Worm (Caenorhabditis elegans) whole organism, young adult: ENCODE data around the gene srg-13.

Experiments used
- B0019.2 ChIP-seq: fragments of 200-800 bp; sonication (Bioruptor generic); conservative IDR thresholded peaks from 2 replicates; pipeline ENCODE4 v1.3.6; 2022; ENCODE audit warnings: missing genetic modification reagents, missing genetic modification characterization, missing compliant biosample characterization
- C17E4.6 ChIP-seq: fragments of 200-800 bp; sonication (Bioruptor generic); IDR thresholded peaks from 2 replicates; pipeline ENCODE4 v1.3.6; 2022; ENCODE audit warnings: missing genetic modification reagents, missing genetic modification characterization, missing compliant biosample characterization
- D2030.7 ChIP-seq: fragments of 200-800 bp; sonication (Bioruptor generic); IDR thresholded peaks from 2 replicates; pipeline ENCODE4 v1.3.6; 2022; ENCODE audit warnings: missing genetic modification reagents, missing genetic modification characterization, missing compliant biosample characterization
- F22D6.2 ChIP-seq: sonication (generic microtip); optimal IDR thresholded peaks from 2 replicates; lab custom pipeline; 2016; ENCODE audit warnings: mild to moderate bottlenecking, missing genetic modification characterization, missing compliant biosample characterization
- F23B12.7 ChIP-seq: sonication (generic microtip); optimal IDR thresholded peaks from 2 replicates; lab custom pipeline; 2017; ENCODE audit warnings: missing genetic modification characterization, mild to moderate bottlenecking, missing compliant biosample characterization, antibody characterized with exemption, moderate library complexity; ENCODE audit not compliant: insufficient read depth
- F33H1.4 ChIP-seq: fragments of 200-800 bp; sonication (Bioruptor generic); IDR thresholded peaks from 2 replicates; pipeline ENCODE4 v1.3.6; 2022; ENCODE audit warnings: missing genetic modification reagents, missing genetic modification characterization, missing compliant biosample characterization
- F37B4.10 ChIP-seq: fragments of 200-800 bp; sonication (Bioruptor generic); IDR thresholded peaks from 2 replicates; pipeline ENCODE4 v1.3.6; 2022; ENCODE audit warnings: missing genetic modification characterization, missing compliant biosample characterization
- F52B5.7 ChIP-seq: sonication (generic microtip); optimal IDR thresholded peaks from 2 replicates; lab custom pipeline; 2016; ENCODE audit warnings: mild to moderate bottlenecking, missing genetic modification characterization, missing compliant biosample characterization
- Y79H2A.3 ChIP-seq: fragments of 200-800 bp; sonication (Bioruptor generic); conservative IDR thresholded peaks from 2 replicates; pipeline ENCODE4 v1.3.6; 2022; ENCODE audit warnings: missing genetic modification reagents, missing genetic modification characterization, missing compliant biosample characterization
- Y95B8A.8 ChIP-seq: fragments of 200-800 bp; sonication (Bioruptor generic); IDR thresholded peaks from 2 replicates; pipeline ENCODE4 v1.3.6; 2022; ENCODE audit warnings: missing genetic modification reagents, missing genetic modification characterization, missing compliant biosample characterization
- ama-1 ChIP-seq, 3 experiments: fragments of 150-350 bp in 1 of 3; sonication (generic microtip) in 2 of 3; optimal IDR thresholded peaks; 2 replicates each; lab custom pipeline; 2014 to 2018; ENCODE audit warnings: missing biosample characterization in 2 of 3, missing genetic modification characterization in 2 of 3, missing genetic modification reagents in 2 of 3
- aptf-3 ChIP-seq: fragments of 200-800 bp; sonication (Bioruptor generic); IDR thresholded peaks from 2 replicates; pipeline ENCODE4 v1.3.6; 2022; ENCODE audit warnings: missing genetic modification characterization, missing compliant biosample characterization
- athp-1 ChIP-seq: sonication (generic microtip); optimal IDR thresholded peaks from 2 replicates; lab custom pipeline; 2017; ENCODE audit warnings: mild to moderate bottlenecking, missing genetic modification characterization, missing compliant biosample characterization
- attf-5 ChIP-seq: fragments of 200-800 bp; sonication (Bioruptor generic); optimal IDR thresholded peaks from 2 replicates; lab custom pipeline; 2018; ENCODE audit warnings: mild to moderate bottlenecking, missing genetic modification characterization, missing compliant biosample characterization
- cebp-2 ChIP-seq: fragments of 200-800 bp; sonication (Bioruptor generic); IDR thresholded peaks from 2 replicates; pipeline ENCODE4 v1.3.6; 2022; ENCODE audit warnings: missing genetic modification characterization, missing compliant biosample characterization
- ceh-40 ChIP-seq: fragments of 200-800 bp; sonication (Bioruptor generic); IDR thresholded peaks from 2 replicates; pipeline ENCODE4 v1.3.6; 2022; ENCODE audit warnings: missing genetic modification characterization, missing compliant biosample characterization
- ceh-91 ChIP-seq: fragments of 200-800 bp; sonication (Bioruptor generic); IDR thresholded peaks from 2 replicates; pipeline ENCODE4 v1.3.6; 2022; ENCODE audit warnings: missing genetic modification reagents, missing genetic modification characterization, missing compliant biosample characterization
- dox-1 ChIP-seq: fragments of 200-800 bp; sonication (Bioruptor generic); IDR thresholded peaks from 2 replicates; pipeline ENCODE4 v1.3.6; 2022; ENCODE audit warnings: missing genetic modification reagents, missing genetic modification characterization, missing compliant biosample characterization
- dpl-1 ChIP-seq: fragments of 150-350 bp; optimal IDR thresholded peaks from 2 replicates; lab custom pipeline; 2014; ENCODE audit warnings: missing biosample characterization, missing genetic modification reagents, missing genetic modification characterization
- efl-1 ChIP-seq: fragments of 150-350 bp; optimal IDR thresholded peaks from 2 replicates; lab custom pipeline; 2014; ENCODE audit warnings: missing biosample characterization, missing genetic modification reagents, missing genetic modification characterization
- egl-18 ChIP-seq: fragments of 200-800 bp; sonication (Bioruptor generic); IDR thresholded peaks from 2 replicates; pipeline ENCODE4 v1.3.6; 2022; ENCODE audit warnings: missing genetic modification reagents, missing genetic modification characterization, missing compliant biosample characterization
- egl-44 ChIP-seq: fragments of 200-800 bp; sonication (Bioruptor generic); IDR thresholded peaks from 2 replicates; pipeline ENCODE4 v1.3.6; 2022; ENCODE audit warnings: missing genetic modification reagents, missing genetic modification characterization, missing compliant biosample characterization
- him-1 ChIP-seq: sonication (generic microtip); optimal IDR thresholded peaks from 2 replicates; lab custom pipeline; 2016; ENCODE audit warnings: missing genotype, missing genetic modification reagents, missing genetic modification characterization, missing compliant biosample characterization
- hmg-1.2 ChIP-seq: fragments of 200-800 bp; sonication (Bioruptor generic); IDR thresholded peaks from 2 replicates; pipeline ENCODE4 v1.3.6; 2022; ENCODE audit warnings: missing genetic modification reagents, missing genetic modification characterization, missing compliant biosample characterization
- let-607 ChIP-seq, 2 experiments: fragments of 200-800 bp in 1 of 2; sonication (Bioruptor generic) in 1 of 2; sonication (generic microtip) in 1 of 2; optimal IDR thresholded peaks; 2 replicates each; lab custom pipeline; 2016 to 2018; ENCODE audit warnings: mild to moderate bottlenecking in 2 of 2, missing compliant biosample characterization in 2 of 2, missing genetic modification characterization in 2 of 2, moderate library complexity in 2 of 2, missing genotype in 1 of 2
- lin-26 ChIP-seq: fragments of 200-800 bp; sonication (Bioruptor generic); IDR thresholded peaks from 2 replicates; pipeline ENCODE4 v1.3.6; 2022; ENCODE audit warnings: missing genetic modification reagents, missing genetic modification characterization, missing compliant biosample characterization
- lin-35 ChIP-seq, 3 experiments: fragments of 150-350 bp in 2 of 3; sonication (generic microtip) in 1 of 3; optimal IDR thresholded peaks; 2 replicates each; lab custom pipeline; 2014 to 2018; ENCODE audit warnings: missing biosample characterization in 3 of 3, missing genetic modification characterization in 3 of 3, missing genetic modification reagents in 3 of 3
- lin-54 ChIP-seq: fragments of 200-800 bp; sonication (Bioruptor generic); optimal IDR thresholded peaks from 2 replicates; lab custom pipeline; 2018; ENCODE audit warnings: mild to moderate bottlenecking, missing genetic modification characterization, missing compliant biosample characterization
- lir-1 ChIP-seq: fragments of 200-800 bp; sonication (Bioruptor generic); conservative IDR thresholded peaks from 2 replicates; pipeline ENCODE4 v1.3.6; 2022; ENCODE audit warnings: missing genetic modification reagents, missing genetic modification characterization, missing compliant biosample characterization
- lsl-1 ChIP-seq: fragments of 200-800 bp; sonication (Bioruptor generic); optimal IDR thresholded peaks from 2 replicates; lab custom pipeline; 2018; ENCODE audit warnings: mild to moderate bottlenecking, missing genetic modification characterization, moderate library complexity, missing compliant biosample characterization
- madf-6 ChIP-seq: fragments of 200-800 bp; sonication (Bioruptor generic); IDR thresholded peaks from 2 replicates; pipeline ENCODE4 v1.3.6; 2022; ENCODE audit warnings: missing genetic modification reagents, missing genetic modification characterization, missing compliant biosample characterization
- madf-8 ChIP-seq: fragments of 200-800 bp; sonication (Bioruptor generic); conservative IDR thresholded peaks from 2 replicates; pipeline ENCODE4 v1.3.6; 2022; ENCODE audit warnings: missing genetic modification reagents, missing genetic modification characterization, missing compliant biosample characterization
- mcd-1 ChIP-seq: fragments of 200-800 bp; sonication (Bioruptor generic); IDR thresholded peaks from 2 replicates; pipeline ENCODE4 v1.3.6; 2022; ENCODE audit warnings: missing genetic modification reagents, missing genetic modification characterization, missing compliant biosample characterization
- nfya-2 ChIP-seq: fragments of 200-800 bp; sonication (Bioruptor generic); IDR thresholded peaks from 2 replicates; pipeline ENCODE4 v1.3.6; 2022; ENCODE audit warnings: missing genetic modification reagents, missing genetic modification characterization, missing compliant biosample characterization
- nhr-80 ChIP-seq: sonication (generic microtip); optimal IDR thresholded peaks from 2 replicates; lab custom pipeline; 2016; ENCODE audit warnings: missing genetic modification characterization, missing compliant biosample characterization
- snpc-1.3 ChIP-seq: sonication (generic microtip); optimal IDR thresholded peaks from 2 replicates; lab custom pipeline; 2017; ENCODE audit warnings: missing genetic modification characterization, mild to moderate bottlenecking, missing compliant biosample characterization, antibody characterized with exemption, moderate library complexity, missing genotype, missing genetic modification reagents; ENCODE audit not compliant: insufficient read depth
- snpc-3.4 ChIP-seq: sonication (generic microtip); optimal IDR thresholded peaks from 2 replicates; lab custom pipeline; 2017; ENCODE audit warnings: missing genetic modification characterization, mild to moderate bottlenecking, missing compliant biosample characterization, antibody characterized with exemption, moderate library complexity, missing genotype, missing genetic modification reagents
- unc-62 ChIP-seq: fragments of 150-350 bp; optimal IDR thresholded peaks from 2 replicates; lab custom pipeline; 2014; ENCODE audit warnings: missing biosample characterization, missing genetic modification reagents, missing genetic modification characterization
- ztf-18 ChIP-seq: sonication (generic microtip); optimal IDR thresholded peaks from 2 replicates; lab custom pipeline; 2016; ENCODE audit warnings: missing genotype, mild to moderate bottlenecking, missing genetic modification characterization, missing compliant biosample characterization
- ztf-25 ChIP-seq: fragments of 200-800 bp; sonication (Bioruptor generic); IDR thresholded peaks from 2 replicates; pipeline ENCODE4 v1.3.6; 2022; ENCODE audit warnings: missing genetic modification reagents, missing genetic modification characterization, missing compliant biosample characterization
- ztf-28 ChIP-seq: fragments of 200-800 bp; sonication (Bioruptor generic); IDR thresholded peaks from 2 replicates; pipeline ENCODE4 v1.3.6; 2022; ENCODE audit warnings: missing genetic modification reagents, missing genetic modification characterization, missing compliant biosample characterization

srg-13 gene

ce11 chrIII:4715088-4715487 is 43.0 kb downstream of the srg-13 start, which contains the start of gene him-18:
him-18 (minus strand) TSS chrIII:4715188.
- no peak for TF ChIP-seq C17E4.6
- TF ChIP-seq aptf-3 (GFP tag; lab: Robert Waterston, UW), result no peak
- TF ChIP-seq let-607 (tag; optimal IDR thresholded peaks at IDR 0.05; lab: Kevin White, UChicago), result no peak
- TF ChIP-seq ztf-28, result no peak
- no peak for TF ChIP-seq lir-1
- TF ChIP-seq egl-18 (GFP tag; lab: Robert Waterston, UW), result no peak
- TF ChIP-seq ceh-40 (GFP tag; lab: Robert Waterston, UW), result no peak
- no peak for TF ChIP-seq ceh-91
- no peak for TF ChIP-seq ztf-25 (GFP tag; lab: Robert Waterston, UW)
- no peak for TF ChIP-seq Y79H2A.3 (GFP tag; lab: Robert Waterston, UW)
- no peak for TF ChIP-seq egl-44
- no peak for TF ChIP-seq ama-1 (optimal IDR thresholded peaks at IDR 0.05; lab: Kevin White, UChicago)
- TF ChIP-seq ama-1 (GFP tag; optimal IDR thresholded peaks at IDR 0.05; lab: Kevin White, UChicago), result no peak
- no peak for TF ChIP-seq madf-8 (GFP tag; lab: Robert Waterston, UW)
- TF ChIP-seq lin-26 (GFP tag; lab: Robert Waterston, UW), result no peak
- TF ChIP-seq nhr-80 (tag; lab: Kevin White, UChicago), result no peak
- no peak for TF ChIP-seq F23B12.7 (tag; lab: Kevin White, UChicago)
- TF ChIP-seq cebp-2 (GFP tag; lab: Robert Waterston, UW), result no peak
- no peak for TF ChIP-seq F22D6.2 (tag; lab: Kevin White, UChicago)

- TF ChIP-seq athp-1 (tag; lab: Kevin White, UChicago) (no peak), D2030.7 (GFP tag; lab: Robert Waterston, UW) (0 out of 2 replicates have a peak, but pooled peaks have one; percentile 12), lin-54 (GFP tag; lab: Kevin White, UChicago) (peak; percentile 90), Y95B8A.8 (GFP tag; lab: Robert Waterston, UW) (no peak), B0019.2 (GFP tag; lab: Robert Waterston, UW) (no peak), attf-5 (GFP tag; lab: Kevin White, UChicago) (peak; percentile 59), F23B12.7 (tag; lab: Kevin White, UChicago) (no peak), efl-1 (GFP tag; lab: Kevin White, UChicago) (peak; percentile 58), unc-62 (GFP tag; lab: Kevin White, UChicago) (no peak), snpc-1.3 (tag; lab: Kevin White, UChicago) (peak; percentile 9), mcd-1 (peak; percentile 92), lin-35 (GFP tag; optimal IDR thresholded peaks at IDR 0.05; lab: Kevin White, UChicago) (peak in 2 of 3 experiments; percentile 42 to 72), F37B4.10 (no peak), dox-1 (peak; percentile 72), dpl-1 (peak; percentile 63), F52B5.7 (no peak), nfya-2 (no peak), F33H1.4 (0 out of 2 replicates have a peak, but pooled peaks have one; percentile 41), ztf-18 (tag; lab: Kevin White, UChicago) (peak; percentile 34), lsl-1 (GFP tag; lab: Kevin White, UChicago) (peak; percentile 44), nhr-80 (tag; lab: Kevin White, UChicago) (no peak), madf-6 (GFP tag; lab: Robert Waterston, UW) (peak; percentile 43; the same call in 1 of the 2 replicates), him-1 (tag; lab: Kevin White, UChicago) (no peak), snpc-3.4 (tag; lab: Kevin White, UChicago) (peak; percentile 18), hmg-1.2 (GFP tag; lab: Robert Waterston, UW) (peak; percentile 97)
These were observed 48.7 kb downstream of the srg-13 start, which contains the start of gene emb-5 for ce11 chrIII:4720620-4721227. emb-5 (minus strand) TSS chrIII:4720670.
